Worm (Caenorhabditis elegans): ENCODE data around the gene hlh-13.
"Not testable (repeated sequence)": the region's sequence is repeated elsewhere in the genome, so short reads cannot be mapped to it uniquely, and the experiment has no call there.

The hlh-13 gene

ce11 chrX:4248949-4249348 lies at the start of gene hlh-13:
Gene hlh-13 (plus strand): TSS chrX:4249249.
- TF ChIP-seq nhr-28 (tag; optimal IDR thresholded peaks at IDR 0.05), result no peak
- TF ChIP-seq nhr-77 (tag; optimal IDR thresholded peaks at IDR 0.05), result no peak
- TF ChIP-seq pha-4 (tag; optimal IDR thresholded peaks at IDR 0.05), result no peak
- no peak for TF ChIP-seq egl-27 (tag; optimal IDR thresholded peaks at IDR 0.05)
- no peak for TF ChIP-seq fkh-2 (tag; optimal IDR thresholded peaks at IDR 0.05)
- no peak for TF ChIP-seq unc-62 (GFP tag; optimal IDR thresholded peaks at IDR 0.05)
- TF ChIP-seq eor-1 (tag; optimal IDR thresholded peaks at IDR 0.05), result no peak
- TF ChIP-seq nhr-11 (tag; optimal IDR thresholded peaks at IDR 0.05), result no peak
- no peak for TF ChIP-seq ceh-9 (tag; optimal IDR thresholded peaks at IDR 0.05)
- TF ChIP-seq lsy-12 (tag; optimal IDR thresholded peaks at IDR 0.05), result no peak
- TF ChIP-seq egl-5 (tag; optimal IDR thresholded peaks at IDR 0.05), result no peak
- TF ChIP-seq R02D3.7 (tag; optimal IDR thresholded peaks at IDR 0.05), result no peak
- TF ChIP-seq ztf-11 (tag; optimal IDR thresholded peaks at IDR 0.05), result no peak
- TF ChIP-seq nhr-237 (tag; optimal IDR thresholded peaks at IDR 0.05), result no peak
- TF ChIP-seq nhr-76 (tag; optimal IDR thresholded peaks at IDR 0.05), result no peak
- TF ChIP-seq mdl-1 (tag; optimal IDR thresholded peaks at IDR 0.05), result no peak

- not testable (repeated sequence) for TF ChIP-seq ZK546.5, ztf-11, ceh-82 (tag; optimal IDR thresholded peaks at IDR 0.05)
Observed at ce11 chrX:4199829-4200228, 49.2 kb upstream of the hlh-13 start, which contains the start of gene F20B6.5. Gene F20B6.5 (minus strand): TSS chrX:4199929.

- TF ChIP-seq pqm-1, tbx-2, skn-1 (tag; optimal IDR thresholded peaks at IDR 0.05): not testable (repeated sequence)
Observed at ce11 chrX:4202114-4202513, 46.9 kb upstream of the hlh-13 start, which contains the start of gene F20B6.6. Gene F20B6.6 (minus strand): TSS chrX:4202214.

- not testable (repeated sequence) for TF ChIP-seq ZK546.5, nhr-76, nhr-12 (tag; optimal IDR thresholded peaks at IDR 0.05)
Observed at ce11 chrX:4207385-4207784, 41.7 kb upstream of the hlh-13 start, which contains the start of gene F20B6.9. Gene F20B6.9 (minus strand): TSS chrX:4207485.

ce11 chrX:4208495-4208894 lies 40.6 kb upstream of the hlh-13 start:
- no peak for TF ChIP-seq mml-1 (tag; optimal IDR thresholded peaks at IDR 0.05)
- no peak for TF ChIP-seq lin-15B (tag; optimal IDR thresholded peaks at IDR 0.05)
- no peak for TF ChIP-seq nhr-237 (tag; optimal IDR thresholded peaks at IDR 0.05)
- TF ChIP-seq R02D3.7 (tag; optimal IDR thresholded peaks at IDR 0.05), result no peak
- TF ChIP-seq fos-1 (tag; optimal IDR thresholded peaks at IDR 0.05), result no peak
- TF ChIP-seq ceh-9 (tag; optimal IDR thresholded peaks at IDR 0.05), result no peak
- TF ChIP-seq aly-2 (tag; optimal IDR thresholded peaks at IDR 0.05), result no peak
- TF ChIP-seq fkh-2 (tag; optimal IDR thresholded peaks at IDR 0.05), result no peak
- TF ChIP-seq skn-1 (tag; optimal IDR thresholded peaks at IDR 0.05), result peak; percentile 79
- TF ChIP-seq nhr-23 (tag; optimal IDR thresholded peaks at IDR 0.05), result peak; percentile 69
- TF ChIP-seq nfya-1 (tag; optimal IDR thresholded peaks at IDR 0.05; ENCODE audit: insufficient read depth), result no peak
- peak; percentile 48 for TF ChIP-seq jun-1 (tag; optimal IDR thresholded peaks at IDR 0.05)
- TF ChIP-seq ztf-4 (tag; optimal IDR thresholded peaks at IDR 0.05), result no peak
- peak; percentile 45 for TF ChIP-seq pha-4 (tag; optimal IDR thresholded peaks at IDR 0.05)
- peak; percentile 60 for TF ChIP-seq pqm-1 (tag; optimal IDR thresholded peaks at IDR 0.05)
- TF ChIP-seq fkh-10 (GFP tag; optimal IDR thresholded peaks at IDR 0.05), result peak; percentile 8
- no peak for TF ChIP-seq ama-1 (optimal IDR thresholded peaks at IDR 0.05)
- no peak for TF ChIP-seq nhr-12 (tag; optimal IDR thresholded peaks at IDR 0.05)
- no peak for TF ChIP-seq daf-12 (tag; optimal IDR thresholded peaks at IDR 0.05)
- TF ChIP-seq snpc-4 (tag; optimal IDR thresholded peaks at IDR 0.05), result no peak
- no peak for TF ChIP-seq sea-2 (GFP tag; optimal IDR thresholded peaks at IDR 0.05)
- no peak for TF ChIP-seq nhr-28 (tag; optimal IDR thresholded peaks at IDR 0.05)
- no peak for TF ChIP-seq eor-1 (tag; optimal IDR thresholded peaks at IDR 0.05)
- TF ChIP-seq egl-5 (tag; optimal IDR thresholded peaks at IDR 0.05), result no peak
- no peak for TF ChIP-seq tbx-2 (tag; optimal IDR thresholded peaks at IDR 0.05)
- no peak for TF ChIP-seq elt-1 (tag; optimal IDR thresholded peaks at IDR 0.05)
- TF ChIP-seq zag-1 (tag; optimal IDR thresholded peaks at IDR 0.05), result no peak
- TF ChIP-seq nhr-67 (tag; optimal IDR thresholded peaks at IDR 0.05), result no peak
- peak; percentile 89 for TF ChIP-seq nhr-43 (tag; optimal IDR thresholded peaks at IDR 0.05; ENCODE audit: poor library complexity, severe bottlenecking)
- TF ChIP-seq ztf-11 (tag; optimal IDR thresholded peaks at IDR 0.05), result no peak
- TF ChIP-seq elt-2 (tag; optimal IDR thresholded peaks at IDR 0.05), result peak; percentile 5
- no peak for TF ChIP-seq egl-27 (tag; optimal IDR thresholded peaks at IDR 0.05)
- TF ChIP-seq nhr-11 (tag; optimal IDR thresholded peaks at IDR 0.05), result peak; percentile 30
- TF ChIP-seq mdl-1 (tag; optimal IDR thresholded peaks at IDR 0.05), result no peak
- no peak for TF ChIP-seq lsy-12 (tag; optimal IDR thresholded peaks at IDR 0.05)
- TF ChIP-seq ceh-82 (tag; optimal IDR thresholded peaks at IDR 0.05), result no peak
- peak in 1 of 3 experiments; percentile 86 for TF ChIP-seq elt-3 (tag; optimal IDR thresholded peaks at IDR 0.05)
- no peak for TF ChIP-seq unc-39 (tag; optimal IDR thresholded peaks at IDR 0.05)
- no peak for TF ChIP-seq lin-39 (tag; optimal IDR thresholded peaks at IDR 0.05)
- peak; percentile 82 for TF ChIP-seq nhr-77 (tag; optimal IDR thresholded peaks at IDR 0.05)

Data from whole organism, L3 larva.